Fruit fly (Drosophila melanogaster): ENCODE measurements around the gene CG8852.

CG8852 gene

DNA sequence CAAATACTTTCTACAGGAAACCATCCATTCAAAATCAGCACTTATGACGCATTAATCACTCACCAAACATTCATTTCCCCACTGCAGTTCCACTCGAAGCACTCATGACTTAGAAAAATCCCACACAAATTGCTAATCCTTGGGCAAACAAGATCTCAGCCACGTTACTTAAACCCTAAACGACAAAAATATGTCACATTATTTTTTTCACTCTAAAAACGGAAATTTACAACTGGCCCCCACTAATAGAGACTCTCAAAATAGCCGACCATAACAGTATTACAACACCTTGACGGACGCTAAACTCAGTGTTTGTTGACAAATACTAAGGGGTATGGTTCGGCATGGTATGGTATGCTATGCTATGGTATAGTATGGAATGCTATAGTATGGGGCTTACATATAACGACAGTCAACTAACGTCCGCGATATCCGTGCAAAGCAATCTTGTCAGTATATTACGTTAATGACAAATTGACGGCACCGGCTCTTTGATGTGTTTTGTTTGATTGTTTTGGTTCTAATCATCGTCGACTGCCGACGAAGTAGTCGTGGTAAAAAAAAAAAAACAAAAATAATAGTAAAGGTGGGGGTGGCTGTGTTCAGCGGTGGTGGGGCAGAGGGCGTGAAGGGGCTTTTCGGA, 47.7 kb downstream of the CG8852 start (continued):
- no peak for TF ChIP-seq lov (optimal IDR thresholded peaks at IDR 0.05)
- no peak for TF ChIP-seq lov (GFP tag; IDR thresholded peaks at IDR 0.05)
- TF ChIP-seq tgo (GFP tag; IDR thresholded peaks at IDR 0.05), result no peak
- no peak for TF ChIP-seq CG15601 (tag; optimal IDR thresholded peaks at IDR 0.05)
- TF ChIP-seq fd3F (GFP tag; optimal IDR thresholded peaks at IDR 0.05), result no peak
- no peak for TF ChIP-seq bsh (GFP tag; optimal IDR thresholded peaks at IDR 0.05)
- TF ChIP-seq CG10979 (tag; optimal IDR thresholded peaks at IDR 0.05), result no peak
- TF ChIP-seq knrl (GFP tag; IDR thresholded peaks at IDR 0.05; ENCODE audit: partially characterized antibody), result no peak
- TF ChIP-seq Kr (GFP tag; optimal IDR thresholded peaks at IDR 0.05), result no peak
- no peak for TF ChIP-seq CG10267 (tag; optimal IDR thresholded peaks at IDR 0.05)
- peak; percentile 36 for TF ChIP-seq CG17359 (tag; optimal IDR thresholded peaks at IDR 0.05)
- TF ChIP-seq toy (GFP tag; IDR thresholded peaks at IDR 0.05), result no peak
- TF ChIP-seq CG10274 (GFP tag; optimal IDR thresholded peaks at IDR 0.05), result no peak
- TF ChIP-seq vfl (GFP tag; optimal IDR thresholded peaks at IDR 0.05), result no peak
- TF ChIP-seq Meics (GFP tag; optimal IDR thresholded peaks at IDR 0.05), result no peak
- no peak for TF ChIP-seq ssp (GFP tag; IDR thresholded peaks at IDR 0.05)
- TF ChIP-seq Aef1 (GFP tag; IDR thresholded peaks at IDR 0.05), result no peak
- no peak for TF ChIP-seq CG12391 (tag; optimal IDR thresholded peaks at IDR 0.05)
- TF ChIP-seq CG13775 (GFP tag; optimal IDR thresholded peaks at IDR 0.05), result no peak
- TF ChIP-seq CG1529 (GFP tag; optimal IDR thresholded peaks at IDR 0.05), result no peak
- no peak for TF ChIP-seq pan (optimal IDR thresholded peaks at IDR 0.05)
- TF ChIP-seq pan (GFP tag; optimal IDR thresholded peaks at IDR 0.05 in 1 of 2, IDR thresholded peaks at IDR 0.05 in 1 of 2), result peak in 1 of 2 experiments; percentile 61
- TF ChIP-seq fru (optimal IDR thresholded peaks at IDR 0.05), result no peak
- TF ChIP-seq dimm (GFP tag; IDR thresholded peaks at IDR 0.05), result no peak
- 0 out of 3 replicates have a peak, but pooled peaks have one; percentile 7 for TF ChIP-seq CG2199 (GFP tag; IDR thresholded peaks at IDR 0.05)
- TF ChIP-seq grau (tag; optimal IDR thresholded peaks at IDR 0.05), result peak; percentile 5
- no peak for TF ChIP-seq Hr3 (GFP tag; optimal IDR thresholded peaks at IDR 0.05)
- no peak for TF ChIP-seq MBD-R2 (GFP tag; IDR thresholded peaks at IDR 0.05)
- no peak for TF ChIP-seq fd96Cb (tag; optimal IDR thresholded peaks at IDR 0.05)
- TF ChIP-seq disco-r (GFP tag; optimal IDR thresholded peaks at IDR 0.05), result no peak
- TF ChIP-seq lbe (GFP tag; optimal IDR thresholded peaks at IDR 0.05), result no peak
- TF ChIP-seq CG8944 (GFP tag; optimal IDR thresholded peaks at IDR 0.05), result no peak
- TF ChIP-seq CG13287 (GFP tag; IDR thresholded peaks at IDR 0.05; ENCODE audit: partially characterized antibody), result no peak
- no peak for TF ChIP-seq Sox100B (GFP tag; optimal IDR thresholded peaks at IDR 0.05)
- TF ChIP-seq otp (GFP tag; IDR thresholded peaks at IDR 0.05), result 0 out of 3 replicates have a peak, but pooled peaks have one; percentile 28
- no peak for TF ChIP-seq gsb (GFP tag; IDR thresholded peaks at IDR 0.05)
- TF ChIP-seq Ets97D (GFP tag; optimal IDR thresholded peaks at IDR 0.05), result no peak
- no peak for TF ChIP-seq CHES-1-like (GFP tag; optimal IDR thresholded peaks at IDR 0.05)

DNA sequence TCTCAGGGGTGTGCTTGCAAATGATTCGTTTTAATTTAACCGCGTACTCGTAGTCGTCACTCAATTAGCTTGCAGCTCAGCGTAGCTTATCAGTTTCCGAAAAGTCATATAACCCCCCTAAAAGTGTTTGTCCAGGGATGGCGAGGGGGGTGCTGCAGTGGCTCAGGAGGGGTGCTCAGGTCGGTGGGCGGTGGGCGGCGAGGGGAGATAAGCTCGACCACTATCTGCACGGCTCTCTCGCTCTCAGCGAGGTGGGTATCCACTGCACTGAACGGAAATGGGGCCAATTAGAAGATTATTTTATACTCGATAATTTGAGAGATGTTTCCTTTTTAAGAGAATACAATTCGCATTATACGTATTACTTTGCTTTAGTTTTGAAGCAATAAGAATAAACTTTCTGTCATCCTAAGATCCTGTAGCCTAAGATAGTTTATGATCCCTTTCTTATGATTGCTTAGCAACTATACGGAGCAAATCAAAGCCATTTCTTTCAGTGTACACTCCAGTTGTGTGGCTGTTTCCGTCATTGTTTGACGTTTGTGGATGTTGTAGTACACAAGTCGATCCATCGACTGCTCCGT, 48.3 kb downstream of the CG8852 start:
- TF ChIP-seq CG6765 (GFP tag; optimal IDR thresholded peaks at IDR 0.05), result no peak
- peak; percentile 54 for TF ChIP-seq CG2120 (GFP tag; optimal IDR thresholded peaks at IDR 0.05)
- no peak for TF ChIP-seq crp (GFP tag; optimal IDR thresholded peaks at IDR 0.05)
- TF ChIP-seq CG9876 (GFP tag; optimal IDR thresholded peaks at IDR 0.05), result no peak
- TF ChIP-seq CG18011 (GFP tag; optimal IDR thresholded peaks at IDR 0.05), result no peak
- no peak for TF ChIP-seq pfk (GFP tag; optimal IDR thresholded peaks at IDR 0.05)
- no peak for TF ChIP-seq Drgx (GFP tag; IDR thresholded peaks at IDR 0.05)
- TF ChIP-seq sna (GFP tag; IDR thresholded peaks at IDR 0.05; ENCODE audit: partially characterized antibody), result no peak
- no peak for TF ChIP-seq gce (GFP tag; IDR thresholded peaks at IDR 0.05)
- TF ChIP-seq CG10979 (tag; optimal IDR thresholded peaks at IDR 0.05), result peak; percentile 76
- TF ChIP-seq org-1 (GFP tag; optimal IDR thresholded peaks at IDR 0.05), result peak; percentile 52
- peak; percentile 54 for TF ChIP-seq Aef1 (GFP tag; IDR thresholded peaks at IDR 0.05)
- TF ChIP-seq Gug (GFP tag; IDR thresholded peaks at IDR 0.05), result peak; percentile 29; the same call in 1 of the 4 replicates
- peak; percentile 70 for TF ChIP-seq nerfin-1 (tag; optimal IDR thresholded peaks at IDR 0.05)
- TF ChIP-seq CG12236 (GFP tag; optimal IDR thresholded peaks at IDR 0.05), result no peak
- peak; percentile 93 for TF ChIP-seq Vsx1 (GFP tag; optimal IDR thresholded peaks at IDR 0.05)

Data from whole organism, embryonic.